Worm (Caenorhabditis elegans) whole organism, mixed stage, embryonic: ENCODE results near the gene decr-1.3.

Experiments
- blmp-1 ChIP-seq: fragments of 150-350 bp; optimal IDR thresholded peaks from 2 replicates; lab custom pipeline; 2014; ENCODE audit warnings: missing biosample characterization, missing genetic modification characterization
- elt-1 ChIP-seq: sonication (generic microtip); optimal IDR thresholded peaks from 2 replicates; lab custom pipeline; 2017; ENCODE audit warnings: missing genetic modification characterization, mild to moderate bottlenecking, missing compliant biosample characterization, antibody characterized with exemption, moderate library complexity, borderline replicate concordance; ENCODE audit not compliant: insufficient read depth
- lsy-2 ChIP-seq: fragments of 150-350 bp; optimal IDR thresholded peaks from 2 replicates; lab custom pipeline; 2014; ENCODE audit warnings: missing biosample characterization, missing genetic modification characterization
- nhr-237 ChIP-seq: fragments of 150-350 bp; optimal IDR thresholded peaks from 2 replicates; lab custom pipeline; 2014; ENCODE audit warnings: missing biosample characterization, missing genetic modification characterization
- nhr-28 ChIP-seq: fragments of 150-350 bp; optimal IDR thresholded peaks from 2 replicates; lab custom pipeline; 2014; ENCODE audit warnings: missing biosample characterization, missing genetic modification characterization
- nhr-76 ChIP-seq: sonication (generic microtip); optimal IDR thresholded peaks from 2 replicates; lab custom pipeline; 2017; ENCODE audit warnings: missing biosample characterization, missing genetic modification characterization
- pha-4 ChIP-seq: fragments of 150-350 bp; optimal IDR thresholded peaks from 2 replicates; lab custom pipeline; 2018; ENCODE audit warnings: missing biosample characterization, missing genetic modification reagents, missing genetic modification characterization
- unc-120 ChIP-seq: sonication (generic microtip); optimal IDR thresholded peaks from 2 replicates; lab custom pipeline; 2017; ENCODE audit warnings: missing genetic modification characterization, missing compliant biosample characterization; ENCODE audit not compliant: poor library complexity, severe bottlenecking
- unc-62 ChIP-seq: fragments of 150-350 bp; optimal IDR thresholded peaks from 2 replicates; lab custom pipeline; 2014; ENCODE audit warnings: missing biosample characterization, missing genetic modification reagents, missing genetic modification characterization
- ztf-11 ChIP-seq: fragments of 150-350 bp; optimal IDR thresholded peaks from 2 replicates; lab custom pipeline; 2014; ENCODE audit warnings: missing biosample characterization, missing genetic modification characterization

DNA sequence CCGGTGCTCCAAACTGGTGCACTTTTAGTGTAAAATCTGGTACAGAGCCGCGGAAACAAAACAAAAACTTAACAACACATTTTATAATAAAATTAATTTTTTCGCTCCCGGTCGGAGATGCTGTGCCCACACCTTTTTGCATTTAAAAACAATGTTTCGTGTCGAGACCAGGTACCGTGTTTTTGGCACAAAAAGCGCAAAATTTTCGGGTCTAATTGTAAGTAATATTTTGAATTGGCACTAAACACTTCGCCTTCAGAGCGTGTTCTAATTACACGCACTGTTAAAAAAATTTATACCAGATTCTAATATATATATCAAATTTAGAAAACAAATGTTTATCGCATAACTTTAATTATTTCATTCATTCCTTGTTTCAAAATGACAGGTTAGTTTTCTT is 8.1 kb upstream of the decr-1.3 start, which contains the start of gene dylt-3:
- no peak for TF ChIP-seq ztf-11
- no peak for TF ChIP-seq unc-62 (GFP tag; lab: Kevin White, UChicago)
- TF ChIP-seq lsy-2 (tag; lab: Kevin White, UChicago) = no peak
- TF ChIP-seq pha-4 (tag; lab: Kevin White, UChicago) = no peak
- no peak for TF ChIP-seq nhr-28 (tag; lab: Kevin White, UChicago)
- no peak for TF ChIP-seq nhr-76
- no peak for TF ChIP-seq elt-1
- TF ChIP-seq nhr-237 (tag; lab: Kevin White, UChicago) = no peak
- no peak for TF ChIP-seq blmp-1
- TF ChIP-seq unc-120 (tag; lab: Kevin White, UChicago) = no peak
